Worm (Caenorhabditis elegans): ENCODE measurements around the gene idhb-1.

DNA sequence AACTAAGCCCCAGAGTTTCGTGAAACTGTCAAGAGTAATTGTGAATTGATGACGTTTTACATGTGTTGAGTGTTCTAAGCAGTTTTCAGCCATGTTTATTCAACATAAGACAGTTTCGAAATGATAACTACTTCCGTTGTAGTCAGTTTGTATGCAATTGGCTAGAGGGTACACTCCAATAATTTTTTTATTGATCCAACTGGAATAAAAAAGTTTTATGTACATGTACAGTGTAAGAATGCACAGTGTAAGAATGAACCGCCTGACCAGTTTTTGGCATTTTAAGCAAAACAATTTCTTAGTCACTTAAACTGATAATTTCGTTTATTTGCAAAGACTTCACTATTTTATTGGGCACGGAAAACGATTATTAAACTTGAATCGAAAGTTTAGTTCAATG, 39.5 kb upstream of the idhb-1 start:
- TF ChIP-seq ama-1 (optimal IDR thresholded peaks at IDR 0.05) (no peak), lin-13 (GFP tag; optimal IDR thresholded peaks at IDR 0.05) (no peak), nhr-11 (tag; optimal IDR thresholded peaks at IDR 0.05) (no peak), lin-39 (tag; optimal IDR thresholded peaks at IDR 0.05) (no peak), nhr-237 (tag; optimal IDR thresholded peaks at IDR 0.05) (no peak), unc-62 (GFP tag; optimal IDR thresholded peaks at IDR 0.05 in 1 of 2) (peak in 1 of 2 experiments; percentile 47), unc-62 (tag; optimal IDR thresholded peaks at IDR 0.05) (no peak), egl-27 (tag; optimal IDR thresholded peaks at IDR 0.05) (no peak), fos-1 (tag; optimal IDR thresholded peaks at IDR 0.05) (no peak)

Data from whole organism, L4 larva.